Worm (Caenorhabditis elegans) whole organism, mixed stage, embryonic: ENCODE measurements around the gene egl-18.

Experiments used
- ces-1 ChIP-seq: fragments of 150-350 bp; optimal IDR thresholded peaks from 2 replicates; lab custom pipeline; 2014; ENCODE audit warnings: missing biosample characterization, missing genetic modification reagents, missing genetic modification characterization
- lsy-2 ChIP-seq: fragments of 150-350 bp; optimal IDR thresholded peaks from 2 replicates; lab custom pipeline; 2014; ENCODE audit warnings: missing biosample characterization, missing genetic modification characterization
- nhr-12 ChIP-seq: fragments of 150-350 bp; optimal IDR thresholded peaks from 2 replicates; lab custom pipeline; 2014; ENCODE audit warnings: missing biosample characterization, missing genetic modification characterization
- nhr-76 ChIP-seq: sonication (generic microtip); optimal IDR thresholded peaks from 2 replicates; lab custom pipeline; 2017; ENCODE audit warnings: missing biosample characterization, missing genetic modification characterization
- pha-4 ChIP-seq: fragments of 150-350 bp; optimal IDR thresholded peaks from 2 replicates; lab custom pipeline; 2018; ENCODE audit warnings: missing biosample characterization, missing genetic modification reagents, missing genetic modification characterization
- sem-2 ChIP-seq: fragments of 200-800 bp; sonication (Bioruptor generic); optimal IDR thresholded peaks from 2 replicates; lab custom pipeline; 2018; ENCODE audit warnings: mild to moderate bottlenecking, missing genetic modification characterization, missing compliant biosample characterization
- unc-62 ChIP-seq: fragments of 150-350 bp; optimal IDR thresholded peaks from 2 replicates; lab custom pipeline; 2014; ENCODE audit warnings: missing biosample characterization, missing genetic modification reagents, missing genetic modification characterization
- ztf-11 ChIP-seq: fragments of 150-350 bp; optimal IDR thresholded peaks from 2 replicates; lab custom pipeline; 2014; ENCODE audit warnings: missing biosample characterization, missing genetic modification characterization

DNA sequence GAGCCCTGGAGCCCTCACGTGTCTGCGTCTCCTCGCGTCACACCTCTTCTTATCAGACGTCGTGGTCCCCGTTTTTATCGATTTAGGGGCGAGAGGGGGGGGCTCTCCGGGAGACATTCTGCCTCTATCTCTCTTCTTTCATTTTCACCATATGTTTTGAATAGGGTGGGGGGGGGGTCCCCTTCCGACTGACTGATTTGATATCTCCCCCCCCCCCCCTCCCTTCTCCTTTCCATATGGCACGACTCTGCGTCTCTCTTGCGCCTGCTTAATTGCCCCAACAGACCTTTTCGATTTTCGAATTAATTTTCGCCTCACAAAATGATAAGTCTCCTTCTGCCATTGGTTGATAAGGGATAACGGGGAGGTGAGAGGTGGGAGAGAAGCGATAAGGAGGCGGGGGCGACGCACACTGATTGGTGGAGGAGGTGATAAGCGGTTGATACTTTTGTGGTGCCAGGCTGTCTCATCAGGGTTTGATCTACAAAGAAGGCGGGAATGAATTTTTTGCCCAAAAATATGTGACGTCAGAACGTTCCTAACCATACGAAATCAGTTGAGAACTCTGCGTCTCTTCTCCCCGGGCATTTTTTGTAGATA lies 2.0 kb downstream of the egl-18 start:
- TF ChIP-seq lsy-2 (tag; lab: Kevin White, UChicago) (peak; percentile 70), pha-4 (tag; lab: Kevin White, UChicago) (no peak), nhr-76 (tag; lab: Kevin White, UChicago) (no peak), sem-2 (GFP tag; lab: Kevin White, UChicago) (no peak), ces-1 (GFP tag; lab: Kevin White, UChicago) (no peak), unc-62 (no peak), nhr-12 (tag; lab: Kevin White, UChicago) (no peak), ztf-11 (tag; lab: Kevin White, UChicago) (no peak)
